Fruit fly (Drosophila melanogaster): ENCODE measurements around the gene CG9662.

dm6 chr2L:3368425-3368824, 8.1 kb downstream of the CG9662 start:
- TF ChIP-seq psq (GFP tag; optimal IDR thresholded peaks at IDR 0.05) (no peak), HLH106 (tag; optimal IDR thresholded peaks at IDR 0.05) (no peak), dl (GFP tag; optimal IDR thresholded peaks at IDR 0.05; ENCODE audit: insufficient read depth in 1 of 2, partially characterized antibody in 2 of 2) (no peak), Dif (GFP tag; optimal IDR thresholded peaks at IDR 0.05; ENCODE audit: partially characterized antibody) (no peak), h (GFP tag; optimal IDR thresholded peaks at IDR 0.05) (no peak), fru (GFP tag; optimal IDR thresholded peaks at IDR 0.05) (no peak), usp (GFP tag; optimal IDR thresholded peaks at IDR 0.05) (no peak), Dfd (GFP tag; optimal IDR thresholded peaks at IDR 0.05) (no peak), dsf (GFP tag; optimal IDR thresholded peaks at IDR 0.05; ENCODE audit: borderline replicate concordance) (no peak), Abd-B (GFP tag; optimal IDR thresholded peaks at IDR 0.05) (no peak)

All from whole organism, wandering third instar larva.